Fruit fly (Drosophila melanogaster) whole organism, embryonic: ENCODE data around the gene Dhc62B.

Experiments
- CG16779 ChIP-seq: fragments of 200-800 bp; sonication (Bioruptor generic); IDR thresholded peaks from 2 replicates; pipeline ENCODE4 v1.3.6; 2022; ENCODE audit warnings: missing biosample characterization, missing genetic modification characterization
- CG31365 ChIP-seq: fragments of 200-800 bp; sonication (Bioruptor generic); optimal IDR thresholded peaks from 2 replicates; lab custom pipeline; 2018; ENCODE audit warnings: missing biosample characterization, mild to moderate bottlenecking, missing genetic modification characterization
- CG32767 ChIP-seq: fragments of 200-800 bp; sonication (Bioruptor generic); IDR thresholded peaks from 2 replicates; pipeline ENCODE4 v1.3.6; 2022; ENCODE audit warnings: missing biosample characterization, missing genetic modification characterization
- CG4404 ChIP-seq: fragments of 200-800 bp; sonication (Bioruptor generic); IDR thresholded peaks from 2 replicates; pipeline ENCODE4 v1.3.6; 2022; ENCODE audit warnings: missing biosample characterization, missing genetic modification characterization
- CG4424 ChIP-seq: fragments of 200-800 bp; sonication (Bioruptor generic); optimal IDR thresholded peaks from 3 replicates; lab custom pipeline; 2016; ENCODE audit warnings: missing biosample characterization, missing genetic modification characterization
- Hr3 ChIP-seq: fragments of 200-800 bp; sonication (Bioruptor generic); optimal IDR thresholded peaks from 3 replicates; lab custom pipeline; 2016; ENCODE audit warnings: missing biosample characterization, missing genetic modification characterization
- NC2β ChIP-seq: fragments of 200-800 bp; sonication (Bioruptor generic); optimal IDR thresholded peaks from 2 replicates; lab custom pipeline; 2016; ENCODE audit warnings: missing biosample characterization, missing genetic modification characterization
- gcm ChIP-seq: fragments of 200-800 bp; sonication (Bioruptor generic); optimal IDR thresholded peaks from 2 replicates; lab custom pipeline; 2019; ENCODE audit warnings: missing biosample characterization, mild to moderate bottlenecking, missing genetic modification characterization, moderate library complexity

dm6 chr3L:1741107-1741506 is 30.5 kb downstream of the Dhc62B start:
- no peak for TF ChIP-seq NC2β (GFP tag; lab: Kevin White, UChicago)
- no peak for TF ChIP-seq gcm (GFP tag; lab: Kevin White, UChicago)
- TF ChIP-seq CG32767 (GFP tag; lab: Robert Waterston, UW) = no peak
- TF ChIP-seq CG31365 (tag; lab: Kevin White, UChicago) = no peak
- no peak for TF ChIP-seq CG4424 (GFP tag; lab: Kevin White, UChicago)
- no peak for TF ChIP-seq CG16779 (GFP tag; lab: Robert Waterston, UW)
- TF ChIP-seq CG4404 (GFP tag; lab: Robert Waterston, UW) = no peak
- TF ChIP-seq Hr3 = no peak
